Worm (Caenorhabditis elegans) whole organism, late embryonic: ENCODE data around the gene C55B6.1.

Source experiments
- C08G9.2 ChIP-seq: sonication (generic microtip); optimal IDR thresholded peaks from 2 replicates; lab custom pipeline; 2016; ENCODE audit warnings: mild to moderate bottlenecking, missing genetic modification characterization, moderate library complexity, missing compliant biosample characterization
- C38D4.7 ChIP-seq: fragments of 200-800 bp; sonication (Bioruptor generic); optimal IDR thresholded peaks from 2 replicates; lab custom pipeline; 2018; ENCODE audit warnings: mild to moderate bottlenecking, missing genetic modification characterization, moderate library complexity, missing compliant biosample characterization
- F13H6.1 ChIP-seq: sonication (generic microtip); optimal IDR thresholded peaks from 2 replicates; lab custom pipeline; 2016; ENCODE audit warnings: missing genetic modification characterization, missing compliant biosample characterization
- K02D7.2 ChIP-seq: sonication (generic microtip); optimal IDR thresholded peaks from 2 replicates; lab custom pipeline; 2017; ENCODE audit warnings: mild to moderate bottlenecking, missing genetic modification characterization, missing compliant biosample characterization
- T23F11.4 ChIP-seq: fragments of 200-800 bp; sonication (Bioruptor generic); optimal IDR thresholded peaks from 2 replicates; lab custom pipeline; 2018; ENCODE audit warnings: mild to moderate bottlenecking, missing genetic modification characterization, missing compliant biosample characterization
- Y22D7AL.16 ChIP-seq: sonication (generic microtip); optimal IDR thresholded peaks from 2 replicates; lab custom pipeline; 2016; ENCODE audit warnings: missing genetic modification characterization, missing compliant biosample characterization
- ahr-1 ChIP-seq: sonication (generic microtip); optimal IDR thresholded peaks from 2 replicates; lab custom pipeline; 2016; ENCODE audit warnings: missing genetic modification characterization, missing compliant biosample characterization
- ama-1 ChIP-seq: fragments of 150-350 bp; optimal IDR thresholded peaks from 2 replicates; lab custom pipeline; 2014
- ceh-18 ChIP-seq: sonication (generic microtip); optimal IDR thresholded peaks from 2 replicates; lab custom pipeline; 2016; ENCODE audit warnings: missing genetic modification characterization, missing compliant biosample characterization
- ceh-19 ChIP-seq: fragments of 200-800 bp; sonication (Bioruptor generic); optimal IDR thresholded peaks from 2 replicates; lab custom pipeline; 2018; ENCODE audit warnings: mild to moderate bottlenecking, missing genetic modification characterization, missing compliant biosample characterization
- ceh-2 ChIP-seq: sonication (generic microtip); optimal IDR thresholded peaks from 2 replicates; lab custom pipeline; 2016; ENCODE audit warnings: missing genotype, missing genetic modification characterization, missing compliant biosample characterization
- ceh-24 ChIP-seq: sonication (generic microtip); optimal IDR thresholded peaks from 2 replicates; lab custom pipeline; 2016; ENCODE audit warnings: mild to moderate bottlenecking, missing genetic modification characterization, missing compliant biosample characterization
- ceh-34 ChIP-seq: sonication (generic microtip); optimal IDR thresholded peaks from 2 replicates; lab custom pipeline; 2016; ENCODE audit warnings: mild to moderate bottlenecking, missing genetic modification characterization, missing compliant biosample characterization
- ceh-45 ChIP-seq: fragments of 200-800 bp; sonication (Bioruptor generic); IDR thresholded peaks from 2 replicates; pipeline ENCODE4 v1.3.6; 2022; ENCODE audit warnings: missing genetic modification reagents, missing genetic modification characterization, missing compliant biosample characterization
- ceh-48 ChIP-seq: sonication (generic microtip); optimal IDR thresholded peaks from 2 replicates; lab custom pipeline; 2016; ENCODE audit warnings: missing genetic modification characterization, inconsistent platforms, missing compliant biosample characterization
- ceh-6 ChIP-seq: fragments of 200-800 bp; sonication (Bioruptor generic); optimal IDR thresholded peaks from 2 replicates; lab custom pipeline; 2018; ENCODE audit warnings: mild to moderate bottlenecking, missing genetic modification characterization, missing compliant biosample characterization
- ceh-9 ChIP-seq: sonication (generic microtip); optimal IDR thresholded peaks from 2 replicates; lab custom pipeline; 2016; ENCODE audit warnings: mild to moderate bottlenecking, missing genetic modification characterization, inconsistent platforms, missing compliant biosample characterization
- che-1 ChIP-seq: sonication (generic microtip); optimal IDR thresholded peaks from 2 replicates; lab custom pipeline; 2016; ENCODE audit warnings: mild to moderate bottlenecking, missing genetic modification characterization, missing compliant biosample characterization
- dmd-4 ChIP-seq: sonication (generic microtip); optimal IDR thresholded peaks from 2 replicates; lab custom pipeline; 2016; ENCODE audit warnings: borderline replicate concordance, missing genetic modification characterization, missing compliant biosample characterization
- dve-1 ChIP-seq: sonication (generic microtip); optimal IDR thresholded peaks from 2 replicates; lab custom pipeline; 2017; ENCODE audit warnings: antibody characterized with exemption, mild to moderate bottlenecking, missing genetic modification characterization, missing compliant biosample characterization
- elt-2 ChIP-seq: sonication (generic microtip); optimal IDR thresholded peaks from 2 replicates; lab custom pipeline; 2016; ENCODE audit warnings: missing genetic modification reagents, missing genetic modification characterization, missing compliant biosample characterization
- elt-4 ChIP-seq: sonication (generic microtip); optimal IDR thresholded peaks from 2 replicates; lab custom pipeline; 2016; ENCODE audit warnings: missing genetic modification characterization, missing compliant biosample characterization
- ets-4 ChIP-seq: sonication (generic microtip); optimal IDR thresholded peaks from 2 replicates; lab custom pipeline; 2016; ENCODE audit warnings: missing genetic modification characterization, missing compliant biosample characterization
- eyg-1 ChIP-seq: sonication (generic microtip); optimal IDR thresholded peaks from 2 replicates; lab custom pipeline; 2016; ENCODE audit warnings: missing genotype, missing genetic modification characterization, missing compliant biosample characterization
- fkh-10 ChIP-seq: fragments of 150-350 bp; optimal IDR thresholded peaks from 2 replicates; lab custom pipeline; 2014; ENCODE audit warnings: missing biosample characterization, missing genetic modification reagents, missing genetic modification characterization
- fkh-6 ChIP-seq: sonication (generic microtip); optimal IDR thresholded peaks from 2 replicates; lab custom pipeline; 2016; ENCODE audit warnings: missing genetic modification characterization, missing compliant biosample characterization
- gmeb-2 ChIP-seq: sonication (generic microtip); optimal IDR thresholded peaks from 2 replicates; lab custom pipeline; 2016; ENCODE audit warnings: missing genetic modification characterization, inconsistent platforms, missing compliant biosample characterization
- hlh-15 ChIP-seq: sonication (generic microtip); optimal IDR thresholded peaks from 2 replicates; lab custom pipeline; 2016; ENCODE audit warnings: missing genetic modification characterization, missing compliant biosample characterization
- hlh-30 ChIP-seq: sonication (generic microtip); optimal IDR thresholded peaks from 2 replicates; lab custom pipeline; 2017; ENCODE audit warnings: antibody characterized with exemption, missing genetic modification characterization, missing compliant biosample characterization; ENCODE audit not compliant: insufficient read depth
- hlh-6 ChIP-seq: sonication (generic microtip); optimal IDR thresholded peaks from 2 replicates; lab custom pipeline; 2016; ENCODE audit warnings: missing genotype, missing genetic modification characterization, missing compliant biosample characterization
- hlh-8 ChIP-seq: sonication (generic microtip); optimal IDR thresholded peaks from 2 replicates; lab custom pipeline; 2016; ENCODE audit warnings: missing genotype, missing genetic modification characterization, missing compliant biosample characterization
- lim-6 ChIP-seq: sonication (generic microtip); optimal IDR thresholded peaks from 2 replicates; lab custom pipeline; 2016; ENCODE audit warnings: missing genetic modification characterization, missing compliant biosample characterization
- lin-11 ChIP-seq: fragments of 200-800 bp; sonication (Bioruptor generic); optimal IDR thresholded peaks from 2 replicates; lab custom pipeline; 2018; ENCODE audit warnings: mild to moderate bottlenecking, missing genetic modification characterization, missing compliant biosample characterization
- mec-3 ChIP-seq: sonication (generic microtip); optimal IDR thresholded peaks from 2 replicates; lab custom pipeline; 2016; ENCODE audit warnings: borderline replicate concordance, missing genetic modification characterization, missing compliant biosample characterization
- nfya-1 ChIP-seq: sonication (generic microtip); optimal IDR thresholded peaks from 2 replicates; lab custom pipeline; 2017; ENCODE audit warnings: missing genetic modification characterization, mild to moderate bottlenecking, missing compliant biosample characterization, antibody characterized with exemption, moderate library complexity
- nhr-11 ChIP-seq: fragments of 150-350 bp; optimal IDR thresholded peaks from 2 replicates; lab custom pipeline; 2014; ENCODE audit warnings: missing biosample characterization, missing genetic modification characterization
- nhr-232 ChIP-seq: sonication (generic microtip); optimal IDR thresholded peaks from 2 replicates; lab custom pipeline; 2016; ENCODE audit warnings: missing genetic modification characterization, missing compliant biosample characterization
- npax-4 ChIP-seq: sonication (generic microtip); optimal IDR thresholded peaks from 2 replicates; lab custom pipeline; 2016; ENCODE audit warnings: missing genetic modification characterization, missing compliant biosample characterization
- pag-3 ChIP-seq: sonication (generic microtip); optimal IDR thresholded peaks from 2 replicates; lab custom pipeline; 2016; ENCODE audit warnings: missing compliant biosample characterization, missing genetic modification characterization, borderline replicate concordance
- pat-9 ChIP-seq: fragments of 200-800 bp; sonication (Bioruptor generic); optimal IDR thresholded peaks from 2 replicates; lab custom pipeline; 2018; ENCODE audit warnings: mild to moderate bottlenecking, missing genetic modification characterization, moderate library complexity, missing compliant biosample characterization
- pax-1 ChIP-seq: fragments of 150-350 bp; optimal IDR thresholded peaks from 2 replicates; lab custom pipeline; 2014; ENCODE audit warnings: missing biosample characterization, missing genetic modification characterization
- pha-2 ChIP-seq: sonication (generic microtip); optimal IDR thresholded peaks from 2 replicates; lab custom pipeline; 2017; ENCODE audit warnings: mild to moderate bottlenecking, missing genetic modification characterization, missing compliant biosample characterization
- pqm-1 ChIP-seq: sonication (generic microtip); optimal IDR thresholded peaks from 2 replicates; lab custom pipeline; 2016; ENCODE audit warnings: missing genetic modification characterization, missing compliant biosample characterization
- sox-2 ChIP-seq: fragments of 200-800 bp; sonication (Bioruptor generic); IDR thresholded peaks from 2 replicates; pipeline ENCODE4 v1.3.6; 2022; ENCODE audit warnings: missing genetic modification reagents, missing genetic modification characterization, missing compliant biosample characterization
- syd-9 ChIP-seq: sonication (generic microtip); optimal IDR thresholded peaks from 2 replicates; lab custom pipeline; 2016; ENCODE audit warnings: mild to moderate bottlenecking, missing genetic modification characterization, moderate library complexity, missing compliant biosample characterization
- tbx-7 ChIP-seq: sonication (generic microtip); optimal IDR thresholded peaks from 2 replicates; lab custom pipeline; 2016; ENCODE audit warnings: missing genotype, missing genetic modification characterization, missing compliant biosample characterization
- unc-3 ChIP-seq, 2 experiments: fragments of 200-800 bp in 1 of 2; sonication (Bioruptor generic) in 1 of 2; sonication (generic microtip) in 1 of 2; conservative IDR thresholded peaks in 1 of 2; optimal IDR thresholded peaks in 1 of 2; 2 replicates each; pipeline versions ENCODE4 v1.3.6 to Lab custom; 2016 to 2022; ENCODE audit warnings: missing compliant biosample characterization in 2 of 2, missing genetic modification characterization in 2 of 2, missing genetic modification reagents in 1 of 2
- unc-42 ChIP-seq: sonication (generic microtip); optimal IDR thresholded peaks from 2 replicates; lab custom pipeline; 2016; ENCODE audit warnings: missing genotype, missing genetic modification characterization, missing compliant biosample characterization
- unc-55 ChIP-seq: sonication (generic microtip); optimal IDR thresholded peaks from 2 replicates; lab custom pipeline; 2017; ENCODE audit warnings: missing biosample characterization, missing genetic modification reagents, missing genetic modification characterization
- unc-86 ChIP-seq: sonication (generic microtip); optimal IDR thresholded peaks from 2 replicates; lab custom pipeline; 2016; ENCODE audit warnings: missing genetic modification characterization, missing compliant biosample characterization

Gene C55B6.1

ce11 chrX:7234723-7235203, 34.6 kb downstream of the C55B6.1 start (continued):
- TF ChIP-seq fkh-10 (GFP tag; lab: Kevin White, UChicago) (peak; percentile 12), pag-3 (no peak), nhr-232 (no peak), ceh-9 (tag; lab: Kevin White, UChicago) (no peak), lim-6 (no peak), ceh-19 (GFP tag; lab: Kevin White, UChicago) (no peak), pha-2 (tag; lab: Kevin White, UChicago) (no peak), Y22D7AL.16 (tag; lab: Kevin White, UChicago) (no peak), ceh-24 (tag; lab: Kevin White, UChicago) (no peak), hlh-6 (tag; lab: Kevin White, UChicago) (peak; percentile 61), lin-11 (tag; lab: Kevin White, UChicago) (no peak), pqm-1 (tag; lab: Kevin White, UChicago) (no peak), npax-4 (tag; lab: Kevin White, UChicago) (no peak), unc-86 (tag; lab: Kevin White, UChicago) (no peak), ceh-18 (tag; lab: Kevin White, UChicago) (peak; percentile 93), che-1 (tag; lab: Kevin White, UChicago) (no peak), gmeb-2 (no peak), eyg-1 (tag; lab: Kevin White, UChicago) (no peak), unc-55 (no peak), ceh-48 (no peak), T23F11.4 (GFP tag; lab: Kevin White, UChicago) (no peak), ahr-1 (tag; lab: Kevin White, UChicago) (no peak), dmd-4 (tag; lab: Kevin White, UChicago) (peak; percentile 30), unc-3 (GFP tag; conservative IDR thresholded peaks at IDR 0.05; lab: Robert Waterston, UW) (no peak), unc-3 (tag; optimal IDR thresholded peaks at IDR 0.05; lab: Kevin White, UChicago) (no peak), C38D4.7 (GFP tag; lab: Kevin White, UChicago) (no peak), hlh-8 (tag; lab: Kevin White, UChicago) (no peak), sox-2 (GFP tag; lab: Robert Waterston, UW) (no peak), ama-1 (lab: Kevin White, UChicago) (no peak), unc-42 (peak; percentile 91), pat-9 (tag; lab: Kevin White, UChicago) (no peak), ceh-2 (tag; lab: Kevin White, UChicago) (no peak), nfya-1 (tag; lab: Kevin White, UChicago) (peak; percentile 14), ets-4 (tag; lab: Kevin White, UChicago) (no peak), nhr-11 (tag; lab: Kevin White, UChicago) (no peak), C08G9.2 (tag; lab: Kevin White, UChicago) (no peak), hlh-15 (tag; lab: Kevin White, UChicago) (no peak), hlh-30 (tag; lab: Kevin White, UChicago) (no peak), mec-3 (tag; lab: Kevin White, UChicago) (no peak), ceh-6 (GFP tag; lab: Kevin White, UChicago) (peak; percentile 30), fkh-6 (tag; lab: Kevin White, UChicago) (no peak)

DNA sequence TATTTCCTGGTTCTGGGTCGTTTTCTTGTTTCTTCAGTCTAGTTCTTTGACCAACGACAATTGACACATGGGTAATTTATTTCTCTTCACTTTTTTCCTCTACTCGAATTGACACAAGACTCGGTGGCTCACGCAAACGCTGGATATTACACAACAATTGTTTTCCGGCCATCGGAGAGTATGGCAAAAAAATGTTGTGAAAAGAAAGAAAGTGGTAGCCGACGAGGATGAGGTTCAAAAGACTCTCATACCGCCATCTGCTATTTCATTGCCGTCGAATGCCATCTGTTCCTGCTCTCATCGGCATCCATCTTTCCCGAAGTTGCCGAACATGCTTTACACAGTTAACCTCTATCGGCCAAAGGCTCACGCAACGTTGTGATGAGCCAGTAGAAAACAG, 36.6 kb downstream of the C55B6.1 start:
- TF ChIP-seq ceh-34 (tag; lab: Kevin White, UChicago) (no peak), elt-4 (tag; lab: Kevin White, UChicago) (no peak), nhr-232 (no peak), Y22D7AL.16 (tag; lab: Kevin White, UChicago) (no peak), che-1 (tag; lab: Kevin White, UChicago) (no peak), tbx-7 (no peak), hlh-30 (tag; lab: Kevin White, UChicago) (no peak), pax-1 (tag; lab: Kevin White, UChicago) (no peak), lin-11 (tag; lab: Kevin White, UChicago) (no peak), dmd-4 (tag; lab: Kevin White, UChicago) (no peak), elt-2 (tag; lab: Kevin White, UChicago) (no peak), gmeb-2 (no peak), F13H6.1 (tag; lab: Kevin White, UChicago) (no peak), ceh-45 (GFP tag; lab: Robert Waterston, UW) (no peak), dve-1 (no peak), unc-3 (GFP tag; conservative IDR thresholded peaks at IDR 0.05; lab: Robert Waterston, UW) (no peak), unc-3 (tag; optimal IDR thresholded peaks at IDR 0.05; lab: Kevin White, UChicago) (no peak), ceh-9 (tag; lab: Kevin White, UChicago) (no peak), hlh-8 (tag; lab: Kevin White, UChicago) (peak; percentile 61), pat-9 (tag; lab: Kevin White, UChicago) (peak; percentile 0), unc-42 (no peak), hlh-15 (tag; lab: Kevin White, UChicago) (no peak), syd-9 (tag; lab: Kevin White, UChicago) (no peak), K02D7.2 (tag; lab: Kevin White, UChicago) (no peak)
